Fruit fly (Drosophila melanogaster) whole organism, embryonic: ENCODE results near the gene lok.

Source experiments
- CG10267 ChIP-seq: fragments of 200-800 bp; sonication (Bioruptor generic); optimal IDR thresholded peaks from 2 replicates; lab custom pipeline; 2018; ENCODE audit warnings: missing biosample characterization, mild to moderate bottlenecking, missing genetic modification characterization, moderate library complexity
- CG11560 ChIP-seq: fragments of 200-800 bp; sonication (Bioruptor generic); IDR thresholded peaks from 3 replicates; pipeline ENCODE4 v1.3.6; 2022; ENCODE audit warnings: missing biosample characterization, missing genetic modification characterization
- CG11695 ChIP-seq: fragments of 200-800 bp; sonication (Bioruptor generic); IDR thresholded peaks from 3 replicates; pipeline ENCODE4 v1.3.6; 2022; ENCODE audit warnings: missing biosample characterization, missing genetic modification characterization
- CG12219 ChIP-seq: fragments of 200-800 bp; sonication (Bioruptor generic); optimal IDR thresholded peaks from 3 replicates; lab custom pipeline; 2018; ENCODE audit warnings: missing biosample characterization, mild to moderate bottlenecking, missing genetic modification characterization
- CG12391 ChIP-seq: fragments of 200-800 bp; sonication (Bioruptor generic); optimal IDR thresholded peaks from 3 replicates; lab custom pipeline; 2018; ENCODE audit warnings: missing biosample characterization, mild to moderate bottlenecking, missing genetic modification characterization, moderate library complexity
- CG12769 ChIP-seq: fragments of 200-800 bp; sonication (Bioruptor generic); optimal IDR thresholded peaks from 2 replicates; lab custom pipeline; 2019; ENCODE audit warnings: missing biosample characterization, mild to moderate bottlenecking, missing genetic modification characterization, moderate library complexity
- CG13424 ChIP-seq: fragments of 200-800 bp; sonication (Bioruptor generic); optimal IDR thresholded peaks from 2 replicates; lab custom pipeline; 2019; ENCODE audit warnings: missing biosample characterization, mild to moderate bottlenecking, missing genetic modification characterization, moderate library complexity
- CG1603 ChIP-seq: fragments of 200-800 bp; sonication (Bioruptor generic); optimal IDR thresholded peaks from 2 replicates; lab custom pipeline; 2019; ENCODE audit warnings: missing biosample characterization, mild to moderate bottlenecking, missing genetic modification characterization, moderate library complexity
- CG17361 ChIP-seq: fragments of 200-800 bp; sonication (Bioruptor generic); IDR thresholded peaks from 3 replicates; pipeline ENCODE4 v1.3.6; 2022; ENCODE audit warnings: missing biosample characterization, missing genetic modification characterization
- CG17568 ChIP-seq: fragments of 200-800 bp; sonication (Bioruptor generic); optimal IDR thresholded peaks from 2 replicates; lab custom pipeline; 2018; ENCODE audit warnings: missing biosample characterization, mild to moderate bottlenecking, missing genetic modification characterization, moderate library complexity
- CG2712 ChIP-seq: fragments of 200-800 bp; optimal IDR thresholded peaks from 3 replicates; lab custom pipeline; 2019; ENCODE audit warnings: missing biosample characterization, mild to moderate bottlenecking, missing genetic modification characterization, moderate library complexity
- CG2889 ChIP-seq: fragments of 200-800 bp; sonication (Bioruptor generic); IDR thresholded peaks from 3 replicates; pipeline ENCODE4 v1.3.6; 2022; ENCODE audit warnings: missing biosample characterization, missing genetic modification characterization
- CG3065 ChIP-seq: fragments of 200-800 bp; sonication (Bioruptor generic); optimal IDR thresholded peaks from 2 replicates; lab custom pipeline; 2016; ENCODE audit warnings: missing biosample characterization, missing genetic modification characterization
- CG5180 ChIP-seq: fragments of 200-800 bp; sonication (Bioruptor generic); optimal IDR thresholded peaks from 3 replicates; lab custom pipeline; 2017; ENCODE audit warnings: missing biosample characterization, missing genetic modification characterization, mild to moderate bottlenecking, moderate library complexity, missing genetic modification reagents
- CG6791 ChIP-seq: fragments of 200-800 bp; sonication (Bioruptor generic); IDR thresholded peaks from 3 replicates; pipeline ENCODE4 v1.3.6; 2022; ENCODE audit warnings: missing biosample characterization, missing genetic modification characterization; ENCODE audit not compliant: partially characterized antibody
- CG7786 ChIP-seq: fragments of 200-800 bp; sonication (Bioruptor generic); optimal IDR thresholded peaks from 2 replicates; lab custom pipeline; 2016; ENCODE audit warnings: missing biosample characterization, missing genetic modification characterization
- CG9876 ChIP-seq: fragments of 200-800 bp; sonication (Bioruptor generic); optimal IDR thresholded peaks from 2 replicates; lab custom pipeline; 2016; ENCODE audit warnings: missing biosample characterization, missing genetic modification characterization
- CG9932 ChIP-seq: fragments of 200-800 bp; sonication (Bioruptor generic); IDR thresholded peaks from 2 replicates; pipeline ENCODE4 v1.3.6; 2022; ENCODE audit warnings: missing biosample characterization, missing genetic modification characterization
- D19B ChIP-seq: fragments of 200-800 bp; sonication (Bioruptor generic); optimal IDR thresholded peaks from 2 replicates; lab custom pipeline; 2017; ENCODE audit warnings: missing biosample characterization, mild to moderate bottlenecking, missing genetic modification characterization
- Dek ChIP-seq: fragments of 200-800 bp; sonication (Bioruptor generic); optimal IDR thresholded peaks from 3 replicates; lab custom pipeline; 2019; ENCODE audit warnings: missing biosample characterization, mild to moderate bottlenecking, missing genetic modification characterization, moderate library complexity
- Dref ChIP-seq: fragments of 200-800 bp; sonication (Bioruptor generic); IDR thresholded peaks from 2 replicates; pipeline ENCODE4 v1.3.6; 2022; ENCODE audit warnings: missing biosample characterization, missing genetic modification characterization
- Hmx ChIP-seq: fragments of 200-800 bp; sonication (Bioruptor generic); optimal IDR thresholded peaks from 2 replicates; lab custom pipeline; 2016; ENCODE audit warnings: missing biosample characterization, missing genetic modification characterization
- Max ChIP-seq: fragments of 200-800 bp; sonication (Bioruptor generic); optimal IDR thresholded peaks from 2 replicates; lab custom pipeline; 2016; ENCODE audit warnings: missing biosample characterization, mild to moderate bottlenecking, missing genetic modification characterization
- Meics ChIP-seq: fragments of 200-800 bp; sonication (Bioruptor generic); optimal IDR thresholded peaks from 2 replicates; lab custom pipeline; 2017; ENCODE audit warnings: missing biosample characterization, mild to moderate bottlenecking, missing genetic modification characterization
- NC2β ChIP-seq: fragments of 200-800 bp; sonication (Bioruptor generic); optimal IDR thresholded peaks from 2 replicates; lab custom pipeline; 2016; ENCODE audit warnings: missing biosample characterization, missing genetic modification characterization
- Ravus ChIP-seq: fragments of 200-800 bp; sonication (Bioruptor generic); IDR thresholded peaks from 2 replicates; pipeline ENCODE4 v1.3.6; 2022; ENCODE audit warnings: missing biosample characterization, missing genetic modification characterization
- Side ChIP-seq: fragments of 200-800 bp; sonication (Bioruptor generic); optimal IDR thresholded peaks from 2 replicates; lab custom pipeline; 2016; ENCODE audit warnings: missing biosample characterization, missing genetic modification characterization
- Six4 ChIP-seq: fragments of 200-800 bp; sonication (Bioruptor generic); optimal IDR thresholded peaks from 2 replicates; lab custom pipeline; 2016; ENCODE audit warnings: missing biosample characterization, missing genetic modification characterization
- Taf1 ChIP-seq: fragments of 200-800 bp; sonication (Bioruptor generic); IDR thresholded peaks from 2 replicates; pipeline ENCODE4 v1.3.6; 2022; ENCODE audit warnings: missing biosample characterization, missing genetic modification characterization
- ash1 ChIP-seq: fragments of 200-800 bp; sonication (Bioruptor generic); optimal IDR thresholded peaks from 2 replicates; lab custom pipeline; 2018; ENCODE audit warnings: missing biosample characterization, mild to moderate bottlenecking, missing genetic modification characterization
- crol ChIP-seq: fragments of 200-800 bp; sonication (Bioruptor generic); IDR thresholded peaks from 2 replicates; pipeline ENCODE4 v1.3.6; 2022; ENCODE audit warnings: missing biosample characterization, missing genetic modification characterization
- exex ChIP-seq: fragments of 200-800 bp; sonication (Bioruptor generic); optimal IDR thresholded peaks from 4 replicates; lab custom pipeline; 2018; ENCODE audit warnings: missing biosample characterization, mild to moderate bottlenecking, missing genetic modification characterization, moderate library complexity
- jigr1 ChIP-seq: fragments of 200-800 bp; sonication (Bioruptor generic); IDR thresholded peaks from 3 replicates; pipeline ENCODE4 v1.3.6; 2022; ENCODE audit warnings: missing biosample characterization, missing genetic modification characterization
- kay ChIP-seq: fragments of 200-800 bp; sonication (Bioruptor generic); optimal IDR thresholded peaks from 2 replicates; lab custom pipeline; 2016; ENCODE audit warnings: missing biosample characterization, missing genetic modification characterization
- lilli ChIP-seq: fragments of 200-800 bp; sonication (Bioruptor generic); optimal IDR thresholded peaks from 3 replicates; lab custom pipeline; 2016; ENCODE audit warnings: missing biosample characterization, missing genetic modification characterization
- lola ChIP-seq, 3 experiments: fragments of >200 bp in 2 of 3; fragments of 200-800 bp in 1 of 3; sonication (Bioruptor generic) in 1 of 3; optimal IDR thresholded peaks; 2 replicates each; lab custom pipeline; 2017 to 2019; ENCODE audit warnings: missing biosample characterization in 3 of 3, missing genetic modification characterization in 3 of 3, mild to moderate bottlenecking in 1 of 3, moderate library complexity in 1 of 3
- luna ChIP-seq: fragments of 200-800 bp; sonication (Bioruptor generic); optimal IDR thresholded peaks from 2 replicates; lab custom pipeline; 2016; ENCODE audit warnings: missing biosample characterization, missing genetic modification characterization
- nerfin-1 ChIP-seq: fragments of 200-800 bp; sonication (Bioruptor generic); optimal IDR thresholded peaks from 3 replicates; lab custom pipeline; 2019; ENCODE audit warnings: missing biosample characterization, mild to moderate bottlenecking, missing genetic modification characterization, moderate library complexity
- nom ChIP-seq: fragments of 200-800 bp; sonication (Bioruptor generic); optimal IDR thresholded peaks from 2 replicates; lab custom pipeline; 2017; ENCODE audit warnings: missing biosample characterization, missing genetic modification characterization, mild to moderate bottlenecking, moderate library complexity, missing genetic modification reagents
- oc ChIP-seq: fragments of 200-800 bp; sonication (Bioruptor generic); optimal IDR thresholded peaks from 2 replicates; lab custom pipeline; 2018; ENCODE audit warnings: missing biosample characterization, mild to moderate bottlenecking, missing genetic modification characterization, moderate library complexity
- peb ChIP-seq: fragments of 200-800 bp; sonication (Bioruptor generic); IDR thresholded peaks from 2 replicates; pipeline ENCODE4 v1.3.6; 2022; ENCODE audit warnings: missing biosample characterization, missing genetic modification characterization
- pita ChIP-seq: fragments of 200-800 bp; sonication (Bioruptor generic); optimal IDR thresholded peaks from 2 replicates; lab custom pipeline; 2017; ENCODE audit warnings: missing biosample characterization, mild to moderate bottlenecking, missing genetic modification characterization
- ranshi ChIP-seq: fragments of 200-800 bp; sonication (Bioruptor generic); IDR thresholded peaks from 2 replicates; pipeline ENCODE4 v1.3.6; 2022; ENCODE audit warnings: missing biosample characterization, missing genetic modification characterization
- sens ChIP-seq: fragments of 200-800 bp; sonication (Bioruptor generic); peaks from one replicate; lab custom pipeline; 2016; ENCODE audit warnings: missing biosample characterization, missing genetic modification characterization
- slbo ChIP-seq: fragments of 200-800 bp; sonication (Bioruptor generic); IDR thresholded peaks from 2 replicates; pipeline ENCODE4 v1.3.6; 2022; ENCODE audit warnings: missing biosample characterization, missing genetic modification characterization
- slou ChIP-seq: fragments of 200-800 bp; sonication (Bioruptor generic); optimal IDR thresholded peaks from 3 replicates; lab custom pipeline; 2016; ENCODE audit warnings: missing biosample characterization, missing genetic modification characterization
- trem ChIP-seq: fragments of 200-800 bp; optimal IDR thresholded peaks from 3 replicates; lab custom pipeline; 2019; ENCODE audit warnings: missing biosample characterization, mild to moderate bottlenecking, missing genetic modification characterization, moderate library complexity
- vnd ChIP-seq: fragments of 200-800 bp; sonication (Bioruptor generic); IDR thresholded peaks from 3 replicates; pipeline ENCODE4 v1.3.6; 2022; ENCODE audit warnings: missing biosample characterization, missing genetic modification characterization; ENCODE audit not compliant: partially characterized antibody
- yki ChIP-seq: fragments of >200 bp; optimal IDR thresholded peaks from 3 replicates; lab custom pipeline; 2018

Gene lok

DNA sequence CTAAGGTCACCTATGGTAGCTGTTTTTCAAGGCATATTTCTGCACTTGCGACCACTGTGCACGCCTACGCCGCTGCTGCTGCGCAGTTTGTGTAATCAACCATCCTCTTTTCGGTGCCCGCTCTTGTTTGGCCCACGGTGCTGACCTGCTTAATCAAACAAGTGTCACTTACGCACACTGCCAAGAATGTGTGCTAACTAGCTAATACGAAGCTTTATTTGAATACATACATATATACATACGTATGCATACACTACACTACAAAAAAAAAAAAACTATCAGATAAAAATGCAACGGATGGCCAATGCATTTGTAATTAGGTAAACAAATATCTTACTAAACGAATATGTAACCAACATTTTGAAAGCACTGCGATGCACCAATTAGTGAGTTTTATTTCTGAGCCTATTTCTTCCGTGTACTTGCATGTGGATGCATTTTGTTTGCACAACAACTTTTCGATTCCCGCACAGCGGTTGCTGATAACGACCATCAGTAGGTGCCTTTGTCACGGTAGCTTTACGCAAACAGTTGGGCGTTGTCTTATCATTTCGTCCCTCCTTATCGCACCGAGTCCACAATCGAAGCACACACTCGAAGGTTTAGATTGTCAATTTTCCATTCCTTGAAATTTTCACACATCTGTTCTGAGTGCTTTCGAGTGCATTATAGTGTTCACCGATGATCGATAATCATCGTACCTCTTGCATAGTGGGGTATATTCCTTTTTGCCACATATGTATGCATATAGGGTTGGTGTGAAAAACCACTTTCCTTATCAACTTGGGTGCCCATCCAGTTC is 25.3 kb downstream of the lok start (continued):
- TF ChIP-seq CG17568 (peak; percentile 81), CG10267 (tag; lab: Kevin White, UChicago) (peak; percentile 71), lola (GFP tag; optimal IDR thresholded peaks at IDR 0.05; lab: Kevin White, UChicago) (peak in 1 of 3 experiments; percentile 73), NC2β (GFP tag; lab: Kevin White, UChicago) (peak; percentile 74), CG12391 (tag; lab: Kevin White, UChicago) (peak; percentile 84), Side (GFP tag; lab: Kevin White, UChicago) (peak; percentile 81), vnd (peak; percentile 48; the same call in 2 of the 3 replicates), Dek (peak; percentile 77), ranshi (GFP tag; lab: Robert Waterston, UW) (peak; percentile 81), sens (GFP tag; lab: Kevin White, UChicago) (peak; percentile 98), exex (tag; lab: Kevin White, UChicago) (peak; percentile 72), crol (peak; percentile 83), nom (GFP tag; lab: Kevin White, UChicago) (peak; percentile 47), CG9876 (GFP tag; lab: Kevin White, UChicago) (peak; percentile 66), yki (lab: Kevin White, UChicago) (no peak), CG11560 (tag; lab: Robert Waterston, UW) (0 out of 3 replicates have a peak, but pooled peaks have one; percentile 45), CG7786 (GFP tag; lab: Kevin White, UChicago) (peak; percentile 61), CG5180 (GFP tag; lab: Kevin White, UChicago) (peak; percentile 76), CG6791 (no peak), ash1 (no peak), luna (GFP tag; lab: Kevin White, UChicago) (no peak), slou (GFP tag; lab: Kevin White, UChicago) (no peak), CG12769 (peak; percentile 29), CG12219 (GFP tag; lab: Kevin White, UChicago) (peak; percentile 78), CG1603 (tag; lab: Kevin White, UChicago) (peak; percentile 59), Max (GFP tag; lab: Kevin White, UChicago) (peak; percentile 73), Hmx (GFP tag; lab: Kevin White, UChicago) (peak; percentile 58), Taf1 (peak; percentile 42; the same call in 1 of the 2 replicates), CG11695 (GFP tag; lab: Robert Waterston, UW) (peak; percentile 93), CG17361 (GFP tag; lab: Robert Waterston, UW) (peak; percentile 83), Ravus (peak; percentile 25), lilli (GFP tag; lab: Kevin White, UChicago) (peak; percentile 80), kay (GFP tag; lab: Kevin White, UChicago) (peak; percentile 71), CG9932 (GFP tag; lab: Robert Waterston, UW) (peak; percentile 50), pita (GFP tag; lab: Kevin White, UChicago) (no peak), D19B (peak; percentile 62), trem (tag; lab: Kevin White, UChicago) (peak; percentile 71), slbo (GFP tag; lab: Robert Waterston, UW) (peak; percentile 73), CG3065 (GFP tag; lab: Kevin White, UChicago) (no peak), nerfin-1 (tag; lab: Kevin White, UChicago) (peak; percentile 77), CG2889 (GFP tag; lab: Robert Waterston, UW) (peak; percentile 69), Meics (GFP tag; lab: Kevin White, UChicago) (peak; percentile 84), CG2712 (tag; lab: Kevin White, UChicago) (peak; percentile 84), Six4 (GFP tag; lab: Kevin White, UChicago) (peak; percentile 71), jigr1 (peak; percentile 71; the same call in 2 of the 3 replicates), Dref (GFP tag; lab: Robert Waterston, UW) (no peak), oc (peak; percentile 86), CG13424 (tag; lab: Kevin White, UChicago) (peak; percentile 84), peb (GFP tag; lab: Robert Waterston, UW) (peak; percentile 75)
